Worm (Caenorhabditis elegans) whole organism, L2 larva: Measurements from ENCODE around the gene trx-2.

Experiments used
- C34F6.9 ChIP-seq: fragments of 150-350 bp; optimal IDR thresholded peaks from 2 replicates; lab custom pipeline; 2014; ENCODE audit warnings: missing biosample characterization, missing genetic modification characterization
- F13H6.1 ChIP-seq: sonication (generic microtip); optimal IDR thresholded peaks from 2 replicates; lab custom pipeline; 2016; ENCODE audit warnings: missing genetic modification characterization, missing compliant biosample characterization
- R02D3.7 ChIP-seq: fragments of 150-350 bp; optimal IDR thresholded peaks from 2 replicates; lab custom pipeline; 2014; ENCODE audit warnings: missing biosample characterization, missing genetic modification characterization
- aly-2 ChIP-seq: fragments of 150-350 bp; optimal IDR thresholded peaks from 2 replicates; lab custom pipeline; 2014; ENCODE audit warnings: missing biosample characterization, missing genetic modification characterization
- ama-1 ChIP-seq: fragments of 150-350 bp; optimal IDR thresholded peaks from 2 replicates; lab custom pipeline; 2018; ENCODE audit warnings: inconsistent platforms
- blmp-1 ChIP-seq: sonication (generic microtip); optimal IDR thresholded peaks from 2 replicates; lab custom pipeline; 2017; ENCODE audit warnings: missing genetic modification characterization, mild to moderate bottlenecking, missing compliant biosample characterization, antibody characterized with exemption, moderate library complexity; ENCODE audit not compliant: insufficient read depth
- ceh-16 ChIP-seq: fragments of 150-350 bp; optimal IDR thresholded peaks from 2 replicates; lab custom pipeline; 2014; ENCODE audit warnings: missing biosample characterization, missing genetic modification characterization
- crh-2 ChIP-seq: sonication (generic microtip); optimal IDR thresholded peaks from 2 replicates; lab custom pipeline; 2017; ENCODE audit warnings: missing biosample characterization, missing genetic modification characterization
- egl-27 ChIP-seq: sonication (generic microtip); optimal IDR thresholded peaks from 3 replicates; lab custom pipeline; 2017; ENCODE audit warnings: missing biosample characterization, missing genetic modification reagents, missing genetic modification characterization
- elt-1 ChIP-seq: fragments of 150-350 bp; optimal IDR thresholded peaks from 2 replicates; lab custom pipeline; 2014; ENCODE audit warnings: missing biosample characterization, missing genetic modification characterization
- elt-3 ChIP-seq: sonication (generic microtip); optimal IDR thresholded peaks from 2 replicates; lab custom pipeline; 2017; ENCODE audit warnings: missing biosample characterization, missing genetic modification characterization
- fos-1 ChIP-seq: fragments of 150-350 bp; optimal IDR thresholded peaks from 2 replicates; lab custom pipeline; 2014; ENCODE audit warnings: missing biosample characterization, missing genetic modification characterization
- gmeb-1 ChIP-seq: fragments of 150-350 bp; optimal IDR thresholded peaks from 2 replicates; lab custom pipeline; 2014; ENCODE audit warnings: missing biosample characterization, missing genetic modification characterization
- lin-11 ChIP-seq: fragments of 150-350 bp; sonication (generic microtip); optimal IDR thresholded peaks from 2 replicates; lab custom pipeline; 2014; ENCODE audit warnings: missing biosample characterization, missing genetic modification characterization, inconsistent platforms, mixed read lengths
- lin-13 ChIP-seq: fragments of 150-350 bp; optimal IDR thresholded peaks from 2 replicates; lab custom pipeline; 2014; ENCODE audit warnings: missing biosample characterization, missing genetic modification reagents, missing genetic modification characterization
- lin-39 ChIP-seq: fragments of 150-350 bp; optimal IDR thresholded peaks from 2 replicates; lab custom pipeline; 2014; ENCODE audit warnings: missing biosample characterization, missing genetic modification reagents, missing genetic modification characterization
- lsy-2 ChIP-seq, 2 experiments: fragments of 150-350 bp in 1 of 2; sonication (generic microtip) in 1 of 2; optimal IDR thresholded peaks; 2 replicates each; lab custom pipeline; 2014 to 2017; ENCODE audit warnings: missing biosample characterization in 2 of 2, missing genetic modification characterization in 2 of 2
- mab-5 ChIP-seq: fragments of 150-350 bp; optimal IDR thresholded peaks from 2 replicates; lab custom pipeline; 2014; ENCODE audit warnings: missing biosample characterization, missing genetic modification characterization
- mbf-1 ChIP-seq: sonication (generic microtip); optimal IDR thresholded peaks from 2 replicates; lab custom pipeline; 2017; ENCODE audit warnings: missing biosample characterization, missing genetic modification characterization
- mdl-1 ChIP-seq, 2 experiments: fragments of 150-350 bp in 1 of 2; sonication (generic microtip) in 1 of 2; optimal IDR thresholded peaks; 2 replicates each; lab custom pipeline; 2017; ENCODE audit warnings: missing biosample characterization in 2 of 2, missing genetic modification characterization in 2 of 2
- nhr-10 ChIP-seq: sonication (generic microtip); optimal IDR thresholded peaks from 2 replicates; lab custom pipeline; 2017; ENCODE audit warnings: missing biosample characterization, missing genetic modification characterization
- nhr-11 ChIP-seq: fragments of 150-350 bp; optimal IDR thresholded peaks from 2 replicates; lab custom pipeline; 2014; ENCODE audit warnings: missing biosample characterization, missing genetic modification characterization
- nhr-12 ChIP-seq: fragments of 150-350 bp; optimal IDR thresholded peaks from 2 replicates; lab custom pipeline; 2014; ENCODE audit warnings: missing biosample characterization, missing genetic modification characterization
- nhr-129 ChIP-seq: fragments of 150-350 bp; optimal IDR thresholded peaks from 2 replicates; lab custom pipeline; 2014; ENCODE audit warnings: missing biosample characterization, missing genetic modification characterization
- nhr-21 ChIP-seq: fragments of 150-350 bp; optimal IDR thresholded peaks from 2 replicates; lab custom pipeline; 2014; ENCODE audit warnings: missing biosample characterization, missing genetic modification characterization
- nhr-23 ChIP-seq: fragments of 150-350 bp; optimal IDR thresholded peaks from 2 replicates; lab custom pipeline; 2014; ENCODE audit warnings: missing biosample characterization, missing genetic modification reagents, missing genetic modification characterization
- nhr-25 ChIP-seq: fragments of 150-350 bp; sonication (generic microtip); optimal IDR thresholded peaks from 3 replicates; lab custom pipeline; 2014; ENCODE audit warnings: missing biosample characterization, missing genetic modification characterization
- nhr-77 ChIP-seq: fragments of 150-350 bp; optimal IDR thresholded peaks from 2 replicates; lab custom pipeline; 2014; ENCODE audit warnings: missing biosample characterization, missing genetic modification characterization
- sem-4 ChIP-seq: fragments of 150-350 bp; optimal IDR thresholded peaks from 2 replicates; lab custom pipeline; 2014; ENCODE audit warnings: missing biosample characterization, missing genetic modification reagents, missing genetic modification characterization
- skn-1 ChIP-seq: sonication (generic microtip); optimal IDR thresholded peaks from 2 replicates; lab custom pipeline; 2017; ENCODE audit warnings: missing biosample characterization, missing genetic modification characterization
- sma-3 ChIP-seq: sonication (generic microtip); optimal IDR thresholded peaks from 2 replicates; lab custom pipeline; 2016; ENCODE audit warnings: missing genetic modification reagents, missing genetic modification characterization, missing compliant biosample characterization
- sma-9 ChIP-seq, 2 experiments: fragments of 150-350 bp in 1 of 2; sonication (generic microtip) in 1 of 2; optimal IDR thresholded peaks; 2 replicates each; lab custom pipeline; 2014 to 2016; ENCODE audit warnings: missing genetic modification characterization in 2 of 2, mild to moderate bottlenecking in 1 of 2, missing biosample characterization in 1 of 2, missing compliant biosample characterization in 1 of 2, missing genetic modification reagents in 1 of 2, moderate library complexity in 1 of 2
- snpc-4 ChIP-seq: fragments of 150-350 bp; optimal IDR thresholded peaks from 2 replicates; lab custom pipeline; 2014; ENCODE audit warnings: missing biosample characterization, missing genetic modification characterization
- unc-39 ChIP-seq: fragments of 150-350 bp; optimal IDR thresholded peaks from 2 replicates; lab custom pipeline; 2014; ENCODE audit warnings: missing biosample characterization, missing genetic modification characterization
- unc-62 ChIP-seq: fragments of 150-350 bp; optimal IDR thresholded peaks from 2 replicates; lab custom pipeline; 2014; ENCODE audit warnings: missing biosample characterization, missing genetic modification reagents, missing genetic modification characterization
- zag-1 ChIP-seq: fragments of 150-350 bp; optimal IDR thresholded peaks from 2 replicates; lab custom pipeline; 2014; ENCODE audit warnings: missing biosample characterization, missing genetic modification characterization
- ztf-1 ChIP-seq: fragments of 200-800 bp; sonication (Bioruptor generic); conservative IDR thresholded peaks from 2 replicates; pipeline ENCODE4 v1.3.6; 2022; ENCODE audit warnings: missing genetic modification characterization, missing compliant biosample characterization
- ztf-11 ChIP-seq: sonication (generic microtip); optimal IDR thresholded peaks from 2 replicates; lab custom pipeline; 2017; ENCODE audit warnings: missing biosample characterization, missing genetic modification characterization
- ztf-4 ChIP-seq: fragments of 150-350 bp; optimal IDR thresholded peaks from 2 replicates; lab custom pipeline; 2014; ENCODE audit warnings: missing biosample characterization, missing genetic modification characterization

The trx-2 gene

DNA sequence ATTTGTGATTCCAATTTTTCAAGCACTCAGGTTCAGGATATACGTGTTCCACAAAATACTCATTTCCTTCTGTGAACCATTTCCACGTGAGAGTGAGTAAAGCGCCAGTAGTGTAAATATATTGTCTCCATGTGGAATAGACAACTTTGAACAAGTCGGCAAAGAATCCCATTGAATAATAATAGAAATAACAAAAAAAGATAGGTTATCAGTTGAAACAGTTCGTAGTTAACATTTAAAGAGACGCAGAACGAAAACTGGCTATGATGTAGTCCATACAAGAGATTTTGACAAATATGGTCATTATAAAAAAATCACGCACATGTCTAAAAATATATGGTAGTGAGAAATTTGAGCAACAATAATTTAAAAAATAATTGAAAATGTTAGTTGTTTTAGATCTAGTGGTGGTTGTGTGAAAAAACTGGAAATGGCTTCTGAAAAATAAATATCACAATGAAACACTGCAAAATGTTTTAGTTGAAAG, 43.0 kb downstream of the trx-2 start, which contains the start of gene ceeh-2:
Gene ceeh-2 (minus strand): TSS at position 437 of the 487 bp plus-strand sequence.
- TF ChIP-seq lin-13: no peak
- TF ChIP-seq lin-39: no peak
- TF ChIP-seq unc-62 (GFP tag; lab: Kevin White, UChicago): no peak
- peak; percentile 6 for TF ChIP-seq fos-1 (tag; lab: Kevin White, UChicago)
- TF ChIP-seq elt-1: no peak
- TF ChIP-seq sma-9 (GFP tag; optimal IDR thresholded peaks at IDR 0.05; lab: Kevin White, UChicago): peak; percentile 17
- TF ChIP-seq sma-9 (tag; optimal IDR thresholded peaks at IDR 0.05; lab: Kevin White, UChicago): no peak
- no peak for TF ChIP-seq nhr-10 (tag; lab: Kevin White, UChicago)

DNA sequence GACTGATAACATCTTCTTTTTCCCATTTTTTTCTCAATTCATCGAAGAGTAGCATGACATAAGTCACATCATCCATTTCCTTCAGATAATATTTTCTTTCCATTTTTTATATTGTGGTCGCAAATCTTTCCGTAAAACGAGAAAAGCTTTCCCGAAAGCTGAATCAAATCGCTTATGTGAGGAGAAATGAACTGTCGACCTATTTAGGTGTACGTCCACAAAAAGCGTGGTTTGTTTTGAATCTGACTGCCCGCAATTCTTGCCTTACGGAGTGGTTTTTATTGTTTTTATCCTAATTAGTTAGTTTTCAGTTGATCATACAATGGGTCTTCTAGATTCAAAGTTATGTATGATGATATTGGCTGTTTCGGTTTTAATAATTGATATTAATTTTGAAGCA, 43.8 kb downstream of the trx-2 start, which contains the start of gene ttll-15:
Gene ttll-15 (plus strand): TSS at position 301 of the 400 bp plus-strand sequence.
- TF ChIP-seq ztf-1 (GFP tag; lab: Robert Waterston, UW): no peak
- TF ChIP-seq R02D3.7 (tag; lab: Kevin White, UChicago): no peak
- no peak for TF ChIP-seq nhr-10 (tag; lab: Kevin White, UChicago)
- no peak for TF ChIP-seq crh-2
- no peak for TF ChIP-seq sem-4
- TF ChIP-seq mdl-1 (tag; optimal IDR thresholded peaks at IDR 0.05; lab: Kevin White, UChicago): no peak
- TF ChIP-seq lin-13: no peak
- TF ChIP-seq snpc-4 (tag; lab: Kevin White, UChicago): no peak
- no peak for TF ChIP-seq nhr-12 (tag; lab: Kevin White, UChicago)
- no peak for TF ChIP-seq mbf-1 (tag; lab: Kevin White, UChicago)
- no peak for TF ChIP-seq F13H6.1 (tag; lab: Kevin White, UChicago)
- TF ChIP-seq, all 48 proteins: peak for 0

- no peak for TF ChIP-seq sma-9 (GFP tag; optimal IDR thresholded peaks at IDR 0.05; lab: Kevin White, UChicago)
- TF ChIP-seq sma-9 (tag; optimal IDR thresholded peaks at IDR 0.05; lab: Kevin White, UChicago): no peak
- no peak for TF ChIP-seq lin-11 (tag; lab: Kevin White, UChicago)
- no peak for TF ChIP-seq nhr-23 (tag; lab: Kevin White, UChicago)
- no peak for TF ChIP-seq ztf-11
- no peak for TF ChIP-seq ama-1 (lab: Kevin White, UChicago)
- TF ChIP-seq nhr-129 (tag; lab: Kevin White, UChicago): no peak
- TF ChIP-seq nhr-12 (tag; lab: Kevin White, UChicago): no peak
- no peak for TF ChIP-seq R02D3.7 (tag; lab: Kevin White, UChicago)
- TF ChIP-seq crh-2: no peak
- no peak for TF ChIP-seq nhr-11 (tag; lab: Kevin White, UChicago)
- no peak for TF ChIP-seq elt-1
- TF ChIP-seq egl-27 (tag; lab: Kevin White, UChicago): no peak
- no peak for TF ChIP-seq nhr-25 (tag; lab: Kevin White, UChicago)
- TF ChIP-seq aly-2 (tag; lab: Kevin White, UChicago): no peak
- no peak for TF ChIP-seq lsy-2 (tag; optimal IDR thresholded peaks at IDR 0.05; lab: Kevin White, UChicago)
- TF ChIP-seq skn-1 (tag; lab: Kevin White, UChicago): no peak
- no peak for TF ChIP-seq sem-4
- no peak for TF ChIP-seq ceh-16
- no peak for TF ChIP-seq elt-3 (tag; lab: Kevin White, UChicago)
- TF ChIP-seq lin-39: no peak
These were observed 45.7 kb downstream of the trx-2 start for ce11 chrV:10360186-10360585.

- TF ChIP-seq nhr-129 (tag; lab: Kevin White, UChicago) (peak; percentile 71), C34F6.9 (tag; lab: Kevin White, UChicago) (peak; percentile 66), sma-9 (GFP tag; optimal IDR thresholded peaks at IDR 0.05; lab: Kevin White, UChicago) (peak; percentile 58), sma-9 (tag; optimal IDR thresholded peaks at IDR 0.05; lab: Kevin White, UChicago) (no peak), egl-27 (tag; lab: Kevin White, UChicago) (no peak), ztf-4 (tag; lab: Kevin White, UChicago) (no peak), crh-2 (peak; percentile 75), mab-5 (tag; lab: Kevin White, UChicago) (no peak), R02D3.7 (tag; lab: Kevin White, UChicago) (no peak), unc-62 (GFP tag; lab: Kevin White, UChicago) (no peak), ama-1 (lab: Kevin White, UChicago) (no peak), ztf-1 (GFP tag; lab: Robert Waterston, UW) (no peak), skn-1 (tag; lab: Kevin White, UChicago) (no peak), sem-4 (peak; percentile 48), F13H6.1 (tag; lab: Kevin White, UChicago) (peak; percentile 24), mdl-1 (tag; optimal IDR thresholded peaks at IDR 0.05; lab: Kevin White, UChicago) (peak in 1 of 2 experiments; percentile 45), blmp-1 (tag; lab: Kevin White, UChicago) (peak; percentile 7), nhr-77 (tag; lab: Kevin White, UChicago) (no peak), nhr-21 (peak; percentile 6), lin-11 (tag; lab: Kevin White, UChicago) (peak; percentile 7), lsy-2 (tag; optimal IDR thresholded peaks at IDR 0.05; lab: Kevin White, UChicago) (peak in 1 of 2 experiments; percentile 74), zag-1 (no peak), ztf-11 (no peak), unc-39 (tag; lab: Kevin White, UChicago) (no peak), gmeb-1 (tag; lab: Kevin White, UChicago) (peak; percentile 78), fos-1 (tag; lab: Kevin White, UChicago) (peak; percentile 59), snpc-4 (tag; lab: Kevin White, UChicago) (peak; percentile 45), nhr-12 (tag; lab: Kevin White, UChicago) (no peak), lin-13 (peak; percentile 72), nhr-25 (tag; lab: Kevin White, UChicago) (peak; percentile 46), sma-3 (GFP tag; lab: Kevin White, UChicago) (peak; percentile 57)
These were observed 47.4 kb downstream of the trx-2 start, which contains the start of gene cash-1 for ce11 chrV:10361830-10362397. Gene cash-1 (plus strand): TSS chrV:10362261.
